5 worm cellular contexts compared by ENCODE assay signal in the genomic region with DNA sequence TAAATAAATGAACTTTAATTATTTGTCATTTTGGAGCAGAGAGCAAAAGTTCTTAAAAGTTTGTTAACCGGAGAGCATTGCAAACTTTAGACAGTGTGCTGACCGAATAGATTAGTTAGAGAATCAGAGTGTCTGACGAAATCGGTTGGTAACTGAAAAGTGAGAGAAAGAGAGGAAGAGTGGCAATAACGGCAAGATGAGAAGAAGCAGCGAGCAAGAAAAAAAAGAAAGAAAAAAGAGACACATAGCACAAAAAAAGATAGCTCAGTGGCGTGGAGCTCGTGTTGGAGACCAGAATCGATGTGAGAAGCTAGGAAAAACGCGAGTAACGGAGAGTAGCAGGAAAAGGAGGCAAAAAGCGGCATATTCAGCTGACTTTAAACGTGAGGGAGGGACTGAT.
A peak's percentile ranks its signal among the peaks of the same experiment; 100 is the strongest.
TF ChIP-seq lines count a peak whose summit lies in the region.

No protein-coding gene starts in this region.

TF ChIP-seq in whole organism, L1 larva, 84 proteins besides CTCF, POLR2A, EP300 and RAD21 (continued from another document and continues in another):
- TF ChIP-seq sup-37 (GFP tag; optimal IDR thresholded peaks at IDR 0.05; lab: Kevin White, UChicago) (no peak), mab-9 (GFP tag; IDR thresholded peaks at IDR 0.05; lab: Robert Waterston, UW) (no peak), fos-1 (tag; optimal IDR thresholded peaks at IDR 0.05; lab: Kevin White, UChicago) (peak; percentile 44), ceh-8 (GFP tag; optimal IDR thresholded peaks at IDR 0.05; lab: Kevin White, UChicago) (no peak), nhr-71 (tag; optimal IDR thresholded peaks at IDR 0.05; lab: Kevin White, UChicago) (peak; percentile 71), C34B4.2 (tag; optimal IDR thresholded peaks at IDR 0.05; lab: Kevin White, UChicago) (no peak), lin-14 (GFP tag; optimal IDR thresholded peaks at IDR 0.05; lab: Kevin White, UChicago) (peak; percentile 86), elt-2 (tag; optimal IDR thresholded peaks at IDR 0.05; lab: Kevin White, UChicago) (no peak), skn-1 (tag; optimal IDR thresholded peaks at IDR 0.05; lab: Kevin White, UChicago) (peak; percentile 74), nhr-47 (tag; optimal IDR thresholded peaks at IDR 0.05; lab: Kevin White, UChicago) (peak; percentile 60), ceh-90 (tag; optimal IDR thresholded peaks at IDR 0.05; lab: Kevin White, UChicago) (no peak), unc-98 (GFP tag; IDR thresholded peaks at IDR 0.05; lab: Robert Waterston, UW) (no peak), elt-3 (tag; optimal IDR thresholded peaks at IDR 0.05; lab: Kevin White, UChicago) (no peak), snu-23 (GFP tag; optimal IDR thresholded peaks at IDR 0.05; lab: Kevin White, UChicago) (peak; percentile 50), egl-27 (tag; optimal IDR thresholded peaks at IDR 0.05; lab: Kevin White, UChicago) (peak in 1 of 2 experiments; percentile 13), unc-30 (tag; optimal IDR thresholded peaks at IDR 0.05; lab: Kevin White, UChicago) (no peak), tbx-2 (tag; optimal IDR thresholded peaks at IDR 0.05; lab: Kevin White, UChicago) (peak; percentile 50), nhr-11 (tag; optimal IDR thresholded peaks at IDR 0.05; lab: Kevin White, UChicago) (no peak), nhr-77 (tag; optimal IDR thresholded peaks at IDR 0.05; lab: Kevin White, UChicago) (peak; percentile 56), dpl-1 (GFP tag; optimal IDR thresholded peaks at IDR 0.05; lab: Kevin White, UChicago) (peak; percentile 14 to 28 (median 24)), xbp-1 (tag; optimal IDR thresholded peaks at IDR 0.05; lab: Kevin White, UChicago) (peak; percentile 45), C16A3.4 (tag; optimal IDR thresholded peaks at IDR 0.05; lab: Kevin White, UChicago) (peak; percentile 31), aly-2 (tag; optimal IDR thresholded peaks at IDR 0.05; lab: Kevin White, UChicago) (peak; percentile 32), tlp-1 (tag; optimal IDR thresholded peaks at IDR 0.05; lab: Kevin White, UChicago) (no peak), lin-39 (tag; optimal IDR thresholded peaks at IDR 0.05; lab: Kevin White, UChicago) (no peak), nhr-19 (GFP tag; conservative IDR thresholded peaks at IDR 0.05; lab: Robert Waterston, UW) (no peak)

TF ChIP-seq in whole organism, L2 larva, 48 proteins besides CTCF, POLR2A, EP300 and RAD21 (continued from another document and continues in another):
- TF ChIP-seq mbf-1 (tag; optimal IDR thresholded peaks at IDR 0.05; lab: Kevin White, UChicago), result no peak
- TF ChIP-seq sma-3 (GFP tag; optimal IDR thresholded peaks at IDR 0.05; lab: Kevin White, UChicago), result no peak
- peak; percentile 93 for TF ChIP-seq nhr-129 (tag; optimal IDR thresholded peaks at IDR 0.05; lab: Kevin White, UChicago)
- TF ChIP-seq lin-11 (tag; optimal IDR thresholded peaks at IDR 0.05; lab: Kevin White, UChicago), result peak; percentile 18
- no peak for TF ChIP-seq nhr-12 (tag; optimal IDR thresholded peaks at IDR 0.05; lab: Kevin White, UChicago)
- TF ChIP-seq mdl-1 (tag; optimal IDR thresholded peaks at IDR 0.05; lab: Kevin White, UChicago), result peak in 1 of 2 experiments; percentile 39
- peak; percentile 86 for TF ChIP-seq C34F6.9 (tag; optimal IDR thresholded peaks at IDR 0.05; lab: Kevin White, UChicago)
- peak; percentile 83 for TF ChIP-seq unc-55 (GFP tag; optimal IDR thresholded peaks at IDR 0.05; lab: Kevin White, UChicago)
- TF ChIP-seq nhr-23 (tag; optimal IDR thresholded peaks at IDR 0.05; lab: Kevin White, UChicago), result no peak
- no peak for TF ChIP-seq nhr-237 (tag; optimal IDR thresholded peaks at IDR 0.05; lab: Kevin White, UChicago)
- TF ChIP-seq sem-4 (tag; optimal IDR thresholded peaks at IDR 0.05; lab: Kevin White, UChicago), result no peak
- TF ChIP-seq unc-39 (tag; optimal IDR thresholded peaks at IDR 0.05; lab: Kevin White, UChicago), result no peak
- TF ChIP-seq R02D3.7 (tag; optimal IDR thresholded peaks at IDR 0.05; lab: Kevin White, UChicago), result no peak
- no peak for TF ChIP-seq unc-62 (GFP tag; optimal IDR thresholded peaks at IDR 0.05; lab: Kevin White, UChicago)
- no peak for TF ChIP-seq skn-1 (tag; optimal IDR thresholded peaks at IDR 0.05; lab: Kevin White, UChicago)
- no peak for TF ChIP-seq gmeb-1 (tag; optimal IDR thresholded peaks at IDR 0.05; lab: Kevin White, UChicago)
- no peak for TF ChIP-seq elt-3 (tag; optimal IDR thresholded peaks at IDR 0.05; lab: Kevin White, UChicago)
- no peak for TF ChIP-seq nhr-77 (tag; optimal IDR thresholded peaks at IDR 0.05; lab: Kevin White, UChicago)
- TF ChIP-seq egl-27 (tag; optimal IDR thresholded peaks at IDR 0.05; lab: Kevin White, UChicago), result peak; percentile 14
- TF ChIP-seq nhr-11 (tag; optimal IDR thresholded peaks at IDR 0.05; lab: Kevin White, UChicago), result no peak
- peak; percentile 1 to 67 for TF ChIP-seq lsy-2 (tag; optimal IDR thresholded peaks at IDR 0.05; lab: Kevin White, UChicago)
- peak; percentile 30 for TF ChIP-seq mab-5 (tag; optimal IDR thresholded peaks at IDR 0.05; lab: Kevin White, UChicago)
- no peak for TF ChIP-seq ztf-1 (GFP tag; conservative IDR thresholded peaks at IDR 0.05; lab: Robert Waterston, UW)
- TF ChIP-seq ceh-82 (tag; optimal IDR thresholded peaks at IDR 0.05; lab: Kevin White, UChicago), result no peak
- TF ChIP-seq nhr-25 (tag; optimal IDR thresholded peaks at IDR 0.05; lab: Kevin White, UChicago), result no peak
- TF ChIP-seq lin-13 (GFP tag; optimal IDR thresholded peaks at IDR 0.05; lab: Kevin White, UChicago), result no peak
- no peak for TF ChIP-seq elt-1 (tag; optimal IDR thresholded peaks at IDR 0.05; lab: Kevin White, UChicago)

TF ChIP-seq in whole organism, L3 larva, 47 proteins besides CTCF, POLR2A, EP300 and RAD21 (continued from another document):
- peak; percentile 53 for TF ChIP-seq nhr-11 (tag; optimal IDR thresholded peaks at IDR 0.05; lab: Kevin White, UChicago)
- peak; percentile 10 for TF ChIP-seq lin-39 (tag; optimal IDR thresholded peaks at IDR 0.05; lab: Kevin White, UChicago)
- no peak for TF ChIP-seq skn-1 (tag; optimal IDR thresholded peaks at IDR 0.05; lab: Kevin White, UChicago)
- peak; percentile 41 for TF ChIP-seq hmg-11 (tag; optimal IDR thresholded peaks at IDR 0.05; lab: Kevin White, UChicago)

TF ChIP-seq in whole organism, L4 larva, 104 proteins besides CTCF, POLR2A, EP300 and RAD21 (continued from another document):
- TF ChIP-seq ZK337.2 (GFP tag; IDR thresholded peaks at IDR 0.05; lab: Robert Waterston, UW), result no peak
- TF ChIP-seq mxl-3 (GFP tag; optimal IDR thresholded peaks at IDR 0.05; lab: Kevin White, UChicago), result peak; percentile 3
- no peak for TF ChIP-seq daf-12 (tag; optimal IDR thresholded peaks at IDR 0.05; lab: Kevin White, UChicago)
- peak; percentile 47 for TF ChIP-seq hmg-1.1 (GFP tag; IDR thresholded peaks at IDR 0.05; lab: Robert Waterston, UW)
- peak; percentile 27 for TF ChIP-seq dve-1 (tag; optimal IDR thresholded peaks at IDR 0.05; lab: Kevin White, UChicago; ENCODE audit: insufficient read depth)
- peak in 1 of 2 experiments; percentile 71 for TF ChIP-seq mdl-1 (tag; optimal IDR thresholded peaks at IDR 0.05; lab: Kevin White, UChicago)
- no peak for TF ChIP-seq unc-39 (tag; optimal IDR thresholded peaks at IDR 0.05; lab: Kevin White, UChicago)
- peak; percentile 60 for TF ChIP-seq hlh-30 (tag; optimal IDR thresholded peaks at IDR 0.05; lab: Kevin White, UChicago; ENCODE audit: insufficient read depth)
- TF ChIP-seq egl-27 (tag; optimal IDR thresholded peaks at IDR 0.05; lab: Kevin White, UChicago), result no peak
- no peak for TF ChIP-seq jun-1 (tag; optimal IDR thresholded peaks at IDR 0.05; lab: Kevin White, UChicago)
- TF ChIP-seq hlh-11 (tag; optimal IDR thresholded peaks at IDR 0.05; lab: Kevin White, UChicago), result peak; percentile 51
- TF ChIP-seq ces-1 (GFP tag; optimal IDR thresholded peaks at IDR 0.05; lab: Kevin White, UChicago), result no peak
- TF ChIP-seq snpc-1.2 (GFP tag; IDR thresholded peaks at IDR 0.05; lab: Robert Waterston, UW), result no peak
- TF ChIP-seq fkh-10 (GFP tag; optimal IDR thresholded peaks at IDR 0.05; lab: Kevin White, UChicago), result peak; percentile 44
- TF ChIP-seq nhr-111 (GFP tag; optimal IDR thresholded peaks at IDR 0.05; lab: Kevin White, UChicago), result no peak
- TF ChIP-seq ceh-32 (tag; optimal IDR thresholded peaks at IDR 0.05; lab: Kevin White, UChicago; ENCODE audit: poor library complexity), result no peak
- no peak for TF ChIP-seq cey-2 (tag; optimal IDR thresholded peaks at IDR 0.05; lab: Kevin White, UChicago; ENCODE audit: borderline replicate concordance, insufficient read depth)
- TF ChIP-seq lim-7 (GFP tag; IDR thresholded peaks at IDR 0.05; lab: Robert Waterston, UW), result no peak
- peak; percentile 96 for TF ChIP-seq aha-1 (tag; lab: Kevin White, UChicago)
- TF ChIP-seq php-3 (GFP tag; IDR thresholded peaks at IDR 0.05; lab: Robert Waterston, UW), result no peak
- peak; percentile 6 for TF ChIP-seq F37D6.2 (tag; optimal IDR thresholded peaks at IDR 0.05; lab: Kevin White, UChicago)
- TF ChIP-seq lin-29 (GFP tag; IDR thresholded peaks at IDR 0.05; lab: Robert Waterston, UW), result no peak
- peak; percentile 21 for TF ChIP-seq nhr-48 (tag; optimal IDR thresholded peaks at IDR 0.05; lab: Kevin White, UChicago)
- no peak for TF ChIP-seq madf-9 (GFP tag; conservative IDR thresholded peaks at IDR 0.05; lab: Robert Waterston, UW)
- peak; percentile 78 for TF ChIP-seq ama-1 (optimal IDR thresholded peaks at IDR 0.05; lab: Kevin White, UChicago)
- no peak for TF ChIP-seq madf-5 (GFP tag; IDR thresholded peaks at IDR 0.05; lab: Robert Waterston, UW)
- no peak for TF ChIP-seq mxl-2 (GFP tag; conservative IDR thresholded peaks at IDR 0.05; lab: Robert Waterston, UW)
- no peak for TF ChIP-seq pqm-1 (tag; optimal IDR thresholded peaks at IDR 0.05; lab: Kevin White, UChicago)
- no peak for TF ChIP-seq saeg-2 (GFP tag; IDR thresholded peaks at IDR 0.05; lab: Robert Waterston, UW)
- peak in 1 of 2 experiments; percentile 67 for TF ChIP-seq lsy-2 (tag; optimal IDR thresholded peaks at IDR 0.05; lab: Kevin White, UChicago)
- no peak for TF ChIP-seq nhr-42 (GFP tag; IDR thresholded peaks at IDR 0.05; lab: Robert Waterston, UW)
- peak; percentile 32 for TF ChIP-seq mes-2 (tag; optimal IDR thresholded peaks at IDR 0.05; lab: Kevin White, UChicago; ENCODE audit: poor library complexity, severe bottlenecking)

TF ChIP-seq in whole organism, late embryonic, 69 proteins besides CTCF, POLR2A, EP300 and RAD21 (continued from another document):
- TF ChIP-seq nfya-1 (tag; optimal IDR thresholded peaks at IDR 0.05; lab: Kevin White, UChicago), result peak; percentile 4
- TF ChIP-seq K09A11.1 (tag; optimal IDR thresholded peaks at IDR 0.05; lab: Kevin White, UChicago; ENCODE audit: insufficient read depth), result peak; percentile 28
- peak; percentile 23 for TF ChIP-seq rnt-1 (tag; optimal IDR thresholded peaks at IDR 0.05; lab: Kevin White, UChicago)
TF ChIP-seq in whole organism, late embryonic: peak in this region for 7.
